Fruit fly (Drosophila melanogaster) whole organism, embryonic: ENCODE measurements around the gene FASN2.
A peak's percentile ranks its signal among the peaks of the same experiment; 100 is the strongest.

Experiments
- Abd-B ChIP-seq: fragments of 200-800 bp; sonication (Bioruptor generic); optimal IDR thresholded peaks from 2 replicates; lab custom pipeline; 2018; ENCODE audit warnings: missing biosample characterization, mild to moderate bottlenecking, missing genetic modification characterization, moderate library complexity
- B-H2 ChIP-seq: fragments of 200-800 bp; sonication (Bioruptor generic); optimal IDR thresholded peaks from 2 replicates; lab custom pipeline; 2018; ENCODE audit warnings: missing biosample characterization, mild to moderate bottlenecking, missing genetic modification characterization
- BtbVII ChIP-seq: fragments of 200-800 bp; sonication (Bioruptor generic); optimal IDR thresholded peaks from 3 replicates; lab custom pipeline; 2017; ENCODE audit warnings: missing biosample characterization, mild to moderate bottlenecking, missing genetic modification characterization
- CG11093 ChIP-seq: fragments of 200-800 bp; sonication (Bioruptor generic); IDR thresholded peaks from 3 replicates; pipeline ENCODE4 v1.3.6; 2022; ENCODE audit warnings: missing biosample characterization, missing genetic modification characterization
- CG11456 ChIP-seq: fragments of 200-800 bp; sonication (Bioruptor generic); IDR thresholded peaks from 3 replicates; pipeline ENCODE4 v1.3.6; 2022; ENCODE audit warnings: missing biosample characterization, missing genetic modification characterization
- CG14441 ChIP-seq: fragments of 200-800 bp; sonication (Bioruptor generic); IDR thresholded peaks from 2 replicates; pipeline ENCODE4 v1.3.6; 2022; ENCODE audit warnings: missing biosample characterization, missing genetic modification characterization
- CG14860 ChIP-seq: fragments of 200-800 bp; sonication (Bioruptor generic); IDR thresholded peaks from 3 replicates; pipeline ENCODE4 v1.3.6; 2022; ENCODE audit warnings: missing biosample characterization, missing genetic modification characterization; ENCODE audit not compliant: partially characterized antibody
- CG4328 ChIP-seq: fragments of 200-800 bp; sonication (Bioruptor generic); optimal IDR thresholded peaks from 3 replicates; lab custom pipeline; 2017; ENCODE audit warnings: missing biosample characterization, missing genetic modification reagents, missing genetic modification characterization
- CG4730 ChIP-seq: fragments of 200-800 bp; sonication (Bioruptor generic); IDR thresholded peaks from 2 replicates; pipeline ENCODE4 v1.3.6; 2022; ENCODE audit warnings: missing biosample characterization, missing genetic modification characterization
- CG5953 ChIP-seq: fragments of 200-800 bp; sonication (Bioruptor generic); IDR thresholded peaks from 2 replicates; pipeline ENCODE4 v1.3.6; 2022; ENCODE audit warnings: missing biosample characterization, missing genetic modification characterization
- CG6791 ChIP-seq: fragments of 200-800 bp; sonication (Bioruptor generic); IDR thresholded peaks from 3 replicates; pipeline ENCODE4 v1.3.6; 2022; ENCODE audit warnings: missing biosample characterization, missing genetic modification characterization; ENCODE audit not compliant: partially characterized antibody
- CG6854 ChIP-seq: fragments of 200-800 bp; sonication (Bioruptor generic); optimal IDR thresholded peaks from 3 replicates; lab custom pipeline; 2017; ENCODE audit warnings: missing biosample characterization, mild to moderate bottlenecking, missing genetic modification characterization
- CG9437 ChIP-seq: fragments of 200-800 bp; sonication (Bioruptor generic); optimal IDR thresholded peaks from 2 replicates; lab custom pipeline; 2018; ENCODE audit warnings: missing biosample characterization, mild to moderate bottlenecking, missing genetic modification characterization
- CG9797 ChIP-seq: fragments of 200-800 bp; sonication (Bioruptor generic); optimal IDR thresholded peaks from 3 replicates; lab custom pipeline; 2018; ENCODE audit warnings: missing biosample characterization, mild to moderate bottlenecking, missing genetic modification characterization
- Dip3 ChIP-seq: fragments of 200-800 bp; sonication (Bioruptor generic); optimal IDR thresholded peaks from 3 replicates; lab custom pipeline; 2016; ENCODE audit warnings: missing biosample characterization, missing genetic modification characterization
- Dref ChIP-seq: fragments of 200-800 bp; sonication (Bioruptor generic); IDR thresholded peaks from 2 replicates; pipeline ENCODE4 v1.3.6; 2022; ENCODE audit warnings: missing biosample characterization, missing genetic modification characterization
- Gug ChIP-seq: fragments of 200-800 bp; sonication (Bioruptor generic); IDR thresholded peaks from 4 replicates; pipeline ENCODE4 v1.3.6; 2022; ENCODE audit warnings: missing biosample characterization, missing genetic modification characterization
- Hey ChIP-seq: fragments of 200-800 bp; sonication (Bioruptor generic); optimal IDR thresholded peaks from 3 replicates; lab custom pipeline; 2018; ENCODE audit warnings: missing biosample characterization, mild to moderate bottlenecking, missing genetic modification characterization
- Jarid2 ChIP-seq: fragments of 200-800 bp; sonication (Bioruptor generic); optimal IDR thresholded peaks from 3 replicates; lab custom pipeline; 2017; ENCODE audit warnings: mild to moderate bottlenecking, missing biosample characterization, missing genetic modification reagents, missing genetic modification characterization
- Max ChIP-seq: fragments of 200-800 bp; sonication (Bioruptor generic); optimal IDR thresholded peaks from 2 replicates; lab custom pipeline; 2016; ENCODE audit warnings: missing biosample characterization, mild to moderate bottlenecking, missing genetic modification characterization
- Med ChIP-seq: fragments of 200-800 bp; sonication (Bioruptor generic); peaks from one replicate; lab custom pipeline; 2016; ENCODE audit warnings: missing biosample characterization, missing genetic modification characterization, mild to moderate bottlenecking, inconsistent platforms, moderate library complexity
- Meics ChIP-seq: fragments of 200-800 bp; sonication (Bioruptor generic); optimal IDR thresholded peaks from 2 replicates; lab custom pipeline; 2017; ENCODE audit warnings: missing biosample characterization, mild to moderate bottlenecking, missing genetic modification characterization
- Mrtf ChIP-seq: fragments of 200-800 bp; sonication (Bioruptor generic); IDR thresholded peaks from 3 replicates; pipeline ENCODE4 v1.3.6; 2022; ENCODE audit warnings: missing biosample characterization, missing genetic modification characterization
- Sin3A ChIP-seq: fragments of >200 bp; optimal IDR thresholded peaks from 2 replicates; lab custom pipeline; 2018
- Sry-δ ChIP-seq: fragments of 200-800 bp; sonication (Bioruptor generic); optimal IDR thresholded peaks from 2 replicates; lab custom pipeline; 2016; ENCODE audit warnings: missing biosample characterization, missing genetic modification characterization
- abd-A ChIP-seq: fragments of 200-800 bp; sonication (Bioruptor generic); optimal IDR thresholded peaks from 3 replicates; lab custom pipeline; 2019; ENCODE audit warnings: missing biosample characterization, mild to moderate bottlenecking, missing genetic modification characterization, moderate library complexity
- amos ChIP-seq: fragments of 200-800 bp; sonication (Bioruptor generic); IDR thresholded peaks from 2 replicates; pipeline ENCODE4 v1.3.6; 2022; ENCODE audit warnings: missing biosample characterization, missing genetic modification characterization; ENCODE audit not compliant: partially characterized antibody
- bsh ChIP-seq, 2 experiments: fragments of 200-800 bp; sonication (Bioruptor generic); optimal IDR thresholded peaks; 2 replicates each; lab custom pipeline; 2017 to 2018; ENCODE audit warnings: mild to moderate bottlenecking in 2 of 2, missing biosample characterization in 2 of 2, missing genetic modification characterization in 2 of 2, moderate library complexity in 1 of 2
- cato ChIP-seq: fragments of 200-800 bp; sonication (Bioruptor generic); optimal IDR thresholded peaks from 2 replicates; lab custom pipeline; 2016; ENCODE audit warnings: missing biosample characterization, missing genetic modification characterization, borderline replicate concordance
- ci ChIP-seq: fragments of 200-800 bp; sonication (Bioruptor generic); IDR thresholded peaks from 3 replicates; pipeline ENCODE4 v1.3.6; 2022; ENCODE audit warnings: missing biosample characterization, missing genetic modification characterization
- dm ChIP-seq: fragments of 200-800 bp; sonication (Bioruptor generic); optimal IDR thresholded peaks from 3 replicates; lab custom pipeline; 2016; ENCODE audit warnings: missing biosample characterization, missing genetic modification characterization
- fd3F ChIP-seq: fragments of 200-800 bp; sonication (Bioruptor generic); optimal IDR thresholded peaks from 2 replicates; lab custom pipeline; 2018; ENCODE audit warnings: missing biosample characterization, mild to moderate bottlenecking, missing genetic modification characterization, moderate library complexity
- gce ChIP-seq: fragments of 200-800 bp; sonication (Bioruptor generic); IDR thresholded peaks from 3 replicates; pipeline ENCODE4 v1.3.6; 2022; ENCODE audit warnings: missing biosample characterization, missing genetic modification characterization
- gcm2 ChIP-seq: fragments of 200-800 bp; sonication (Bioruptor generic); optimal IDR thresholded peaks from 2 replicates; lab custom pipeline; 2016; ENCODE audit warnings: missing biosample characterization, missing genetic modification characterization
- gro ChIP-seq: fragments of 200-800 bp; sonication (Bioruptor generic); optimal IDR thresholded peaks from 2 replicates; lab custom pipeline; 2016; ENCODE audit warnings: missing biosample characterization, missing genetic modification characterization
- gsb-n ChIP-seq: fragments of 200-800 bp; sonication (Bioruptor generic); optimal IDR thresholded peaks from 3 replicates; lab custom pipeline; 2018; ENCODE audit warnings: missing biosample characterization, mild to moderate bottlenecking, missing genetic modification characterization
- her ChIP-seq: fragments of 200-800 bp; sonication (Bioruptor generic); optimal IDR thresholded peaks from 2 replicates; lab custom pipeline; 2016; ENCODE audit warnings: missing biosample characterization, missing genetic modification characterization
- kni ChIP-seq: fragments of 200-800 bp; sonication (Bioruptor generic); optimal IDR thresholded peaks from 3 replicates; lab custom pipeline; 2017; ENCODE audit warnings: mild to moderate bottlenecking, missing biosample characterization, missing genetic modification reagents, missing genetic modification characterization
- mam ChIP-seq: fragments of 200-800 bp; sonication (Bioruptor generic); optimal IDR thresholded peaks from 3 replicates; lab custom pipeline; 2016; ENCODE audit warnings: missing biosample characterization, missing genetic modification characterization
- nom ChIP-seq: fragments of 200-800 bp; sonication (Bioruptor generic); optimal IDR thresholded peaks from 2 replicates; lab custom pipeline; 2017; ENCODE audit warnings: missing biosample characterization, missing genetic modification characterization, mild to moderate bottlenecking, moderate library complexity, missing genetic modification reagents
- otp ChIP-seq: fragments of 200-800 bp; sonication (Bioruptor generic); IDR thresholded peaks from 3 replicates; pipeline ENCODE4, ENCODE4 v1.3.6; 2022; ENCODE audit warnings: missing biosample characterization, missing genetic modification characterization
- pfk ChIP-seq: fragments of 200-800 bp; sonication (Bioruptor generic); optimal IDR thresholded peaks from 2 replicates; lab custom pipeline; 2018; ENCODE audit warnings: missing biosample characterization, mild to moderate bottlenecking, missing genetic modification characterization, moderate library complexity
- phol ChIP-seq: fragments of 200-800 bp; sonication (Bioruptor generic); optimal IDR thresholded peaks from 3 replicates; lab custom pipeline; 2018; ENCODE audit warnings: missing biosample characterization, mild to moderate bottlenecking, missing genetic modification characterization, moderate library complexity
- salm ChIP-seq: fragments of 200-800 bp; sonication (Bioruptor generic); optimal IDR thresholded peaks from 2 replicates; lab custom pipeline; 2018; ENCODE audit warnings: missing biosample characterization, mild to moderate bottlenecking, missing genetic modification characterization
- tgo ChIP-seq: fragments of 200-800 bp; sonication (Bioruptor generic); IDR thresholded peaks from 3 replicates; pipeline ENCODE4 v1.3.6; 2022; ENCODE audit warnings: missing biosample characterization, missing genetic modification characterization
- unc-4 ChIP-seq: fragments of 200-800 bp; sonication (Bioruptor generic); IDR thresholded peaks from 2 replicates; pipeline ENCODE4 v1.3.6; 2022; ENCODE audit warnings: missing biosample characterization, missing genetic modification characterization; ENCODE audit not compliant: partially characterized antibody
- zfh1 ChIP-seq: fragments of 200-800 bp; sonication (Bioruptor generic); IDR thresholded peaks from 3 replicates; pipeline ENCODE4 v1.3.6; 2022; ENCODE audit warnings: missing biosample characterization, missing genetic modification characterization

Gene FASN2

dm6 chr2L:3055710-3056447 lies 12.1 kb downstream of the FASN2 start (continued):
- TF ChIP-seq BtbVII (GFP tag; lab: Kevin White, UChicago) (peak; percentile 14), fd3F (GFP tag; lab: Kevin White, UChicago) (peak; percentile 15), Abd-B (GFP tag; lab: Kevin White, UChicago) (peak; percentile 24), gcm2 (no peak), mam (peak; percentile 52), CG9437 (GFP tag; lab: Kevin White, UChicago) (peak; percentile 56), Max (GFP tag; lab: Kevin White, UChicago) (peak; percentile 14), Dref (GFP tag; lab: Robert Waterston, UW) (peak; percentile 53), Med (GFP tag; lab: Kevin White, UChicago) (peak; percentile 27), Meics (GFP tag; lab: Kevin White, UChicago) (peak; percentile 72)
- TF ChIP-seq, all 482 proteins: peak for 149

dm6 chr2L:3056448-3056790 lies 12.7 kb downstream of the FASN2 start, which contains the start of gene FASN1:
TSS of gene FASN1 (plus strand) at chr2L:3056598.
- TF ChIP-seq Dip3 (GFP tag; lab: Kevin White, UChicago) (no peak), CG6854 (peak; percentile 4), CG14441 (GFP tag; lab: Robert Waterston, UW) (0 out of 2 replicates have a peak, but pooled peaks have one; percentile 12), unc-4 (GFP tag; lab: Robert Waterston, UW) (0 out of 2 replicates have a peak, but pooled peaks have one; percentile 24), CG9797 (GFP tag; lab: Kevin White, UChicago) (no peak), CG14860 (0 out of 3 replicates have a peak, but pooled peaks have one; percentile 36), phol (tag; lab: Kevin White, UChicago) (no peak), Mrtf (GFP tag; lab: Robert Waterston, UW) (no peak), CG4328 (peak; percentile 40), cato (GFP tag; lab: Kevin White, UChicago) (no peak), nom (GFP tag; lab: Kevin White, UChicago) (peak; percentile 61), CG4730 (GFP tag; lab: Robert Waterston, UW) (peak; percentile 29; the same call in 1 of the 2 replicates), her (GFP tag; lab: Kevin White, UChicago) (peak; percentile 1), Gug (GFP tag; lab: Robert Waterston, UW) (peak; percentile 70; the same call in 2 of the 4 replicates), B-H2 (peak; percentile 47), bsh (GFP tag; optimal IDR thresholded peaks at IDR 0.05; lab: Kevin White, UChicago) (no peak), gro (GFP tag; lab: Kevin White, UChicago) (peak; percentile 59), CG5953 (GFP tag; lab: Robert Waterston, UW) (no peak), amos (peak; percentile 28; the same call in 1 of the 2 replicates), Jarid2 (peak; percentile 80), CG9437 (GFP tag; lab: Kevin White, UChicago) (no peak), salm (no peak), pfk (GFP tag; lab: Kevin White, UChicago) (peak; percentile 33), kni (GFP tag; lab: Kevin White, UChicago) (no peak), dm (GFP tag; lab: Kevin White, UChicago) (no peak), tgo (GFP tag; lab: Robert Waterston, UW) (peak; percentile 39; the same call in 1 of the 3 replicates), CG6791 (GFP tag; lab: Robert Waterston, UW) (0 out of 3 replicates have a peak, but pooled peaks have one; percentile 29), zfh1 (GFP tag; lab: Robert Waterston, UW) (peak; percentile 34; the same call in 1 of the 3 replicates), gce (GFP tag; lab: Robert Waterston, UW) (peak; percentile 51; the same call in 1 of the 3 replicates), CG11093 (no peak), otp (GFP tag; lab: Robert Waterston, UW) (0 out of 3 replicates have a peak, but pooled peaks have one; percentile 20), Hey (tag; lab: Kevin White, UChicago) (peak; percentile 8), Sin3A (lab: Kevin White, UChicago) (no peak), abd-A (tag; lab: Kevin White, UChicago) (no peak), CG11456 (GFP tag; lab: Robert Waterston, UW) (0 out of 3 replicates have a peak, but pooled peaks have one; percentile 40), Med (GFP tag; lab: Kevin White, UChicago) (peak; percentile 92), ci (GFP tag; lab: Robert Waterston, UW) (peak; percentile 73), fd3F (GFP tag; lab: Kevin White, UChicago) (no peak), Sry-δ (GFP tag; lab: Kevin White, UChicago) (no peak), gsb-n (no peak)
